Fruit fly (Drosophila melanogaster) whole organism, embryonic: ENCODE results near the gene Rab39.
A peak's percentile ranks its signal among the peaks of the same experiment; 100 is the strongest.

Experiments
- Atf3 ChIP-seq: fragments of 200-800 bp; sonication (Bioruptor generic); optimal IDR thresholded peaks from 3 replicates; lab custom pipeline; 2016; ENCODE audit warnings: missing biosample characterization, missing genetic modification characterization
- Awh ChIP-seq: fragments of 200-800 bp; sonication (Bioruptor generic); IDR thresholded peaks from 2 replicates; pipeline ENCODE4, ENCODE4 v1.3.6; 2022; ENCODE audit warnings: missing biosample characterization, missing genetic modification characterization
- CG10565 ChIP-seq: fragments of 200-800 bp; sonication (Bioruptor generic); optimal IDR thresholded peaks from 3 replicates; lab custom pipeline; 2016; ENCODE audit warnings: missing biosample characterization, mild to moderate bottlenecking, missing genetic modification characterization
- CG12744 ChIP-seq: fragments of 200-800 bp; sonication (Bioruptor generic); optimal IDR thresholded peaks from 2 replicates; lab custom pipeline; 2016; ENCODE audit warnings: missing biosample characterization, missing genetic modification characterization
- CG13287 ChIP-seq: fragments of 200-800 bp; sonication (Bioruptor generic); IDR thresholded peaks from 2 replicates; pipeline ENCODE4 v1.3.6; 2022; ENCODE audit warnings: missing biosample characterization, missing genetic modification characterization; ENCODE audit not compliant: partially characterized antibody
- CG13894 ChIP-seq: fragments of 200-800 bp; sonication (Bioruptor generic); optimal IDR thresholded peaks from 3 replicates; lab custom pipeline; 2018; ENCODE audit warnings: missing biosample characterization, mild to moderate bottlenecking, missing genetic modification characterization, moderate library complexity
- CG15514 ChIP-seq: fragments of 200-800 bp; sonication (Bioruptor generic); optimal IDR thresholded peaks from 3 replicates; lab custom pipeline; 2017; ENCODE audit warnings: missing biosample characterization, missing genetic modification characterization, mild to moderate bottlenecking, moderate library complexity, missing genetic modification reagents
- CG1602 ChIP-seq: fragments of 200-800 bp; sonication (Bioruptor generic); optimal IDR thresholded peaks from 3 replicates; lab custom pipeline; 2016; ENCODE audit warnings: missing biosample characterization, missing genetic modification characterization
- CG16779 ChIP-seq: fragments of 200-800 bp; sonication (Bioruptor generic); IDR thresholded peaks from 2 replicates; pipeline ENCODE4 v1.3.6; 2022; ENCODE audit warnings: missing biosample characterization, missing genetic modification characterization
- CG17802 ChIP-seq: fragments of 200-800 bp; sonication (Bioruptor generic); optimal IDR thresholded peaks from 2 replicates; lab custom pipeline; 2018; ENCODE audit warnings: missing biosample characterization, mild to moderate bottlenecking, missing genetic modification characterization, moderate library complexity
- CG1792 ChIP-seq: fragments of 200-800 bp; sonication (Bioruptor generic); optimal IDR thresholded peaks from 2 replicates; lab custom pipeline; 2016; ENCODE audit warnings: missing biosample characterization, missing genetic modification characterization
- CG18476 ChIP-seq: fragments of 200-800 bp; sonication (Bioruptor generic); optimal IDR thresholded peaks from 2 replicates; lab custom pipeline; 2016; ENCODE audit warnings: missing biosample characterization, mild to moderate bottlenecking, missing genetic modification characterization
- CG2120 ChIP-seq: fragments of 200-800 bp; sonication (Bioruptor generic); optimal IDR thresholded peaks from 3 replicates; lab custom pipeline; 2016; ENCODE audit warnings: missing biosample characterization, missing genetic modification characterization
- CG3163 ChIP-seq: fragments of 200-800 bp; sonication (Bioruptor generic); optimal IDR thresholded peaks from 3 replicates; lab custom pipeline; 2016; ENCODE audit warnings: missing biosample characterization, missing genetic modification characterization
- CG4854 ChIP-seq: fragments of 200-800 bp; sonication (Bioruptor generic); optimal IDR thresholded peaks from 2 replicates; lab custom pipeline; 2016; ENCODE audit warnings: missing biosample characterization, missing genetic modification characterization, inconsistent platforms
- CG6654 ChIP-seq: fragments of 200-800 bp; sonication (Bioruptor generic); optimal IDR thresholded peaks from 2 replicates; lab custom pipeline; 2017; ENCODE audit warnings: missing biosample characterization, mild to moderate bottlenecking, missing genetic modification characterization
- CG7928 ChIP-seq: fragments of 200-800 bp; sonication (Bioruptor generic); optimal IDR thresholded peaks from 2 replicates; lab custom pipeline; 2017; ENCODE audit warnings: missing biosample characterization, mild to moderate bottlenecking, missing genetic modification characterization
- CG8359 ChIP-seq: fragments of 200-800 bp; sonication (Bioruptor generic); optimal IDR thresholded peaks from 2 replicates; lab custom pipeline; 2017; ENCODE audit warnings: missing biosample characterization, mild to moderate bottlenecking, missing genetic modification characterization, borderline replicate concordance
- CG8478 ChIP-seq: fragments of >200 bp; optimal IDR thresholded peaks from 2 replicates; lab custom pipeline; 2018
- CG9727 ChIP-seq: fragments of 200-800 bp; sonication (Bioruptor generic); optimal IDR thresholded peaks from 3 replicates; lab custom pipeline; 2017; ENCODE audit warnings: missing biosample characterization, mild to moderate bottlenecking, missing genetic modification characterization
- D19A ChIP-seq: fragments of 200-800 bp; optimal IDR thresholded peaks from 3 replicates; lab custom pipeline; 2019; ENCODE audit warnings: missing biosample characterization, mild to moderate bottlenecking, missing genetic modification characterization, moderate library complexity
- HLH4C ChIP-seq: fragments of 200-800 bp; sonication (Bioruptor generic); IDR thresholded peaks from 3 replicates; pipeline ENCODE4 v1.3.6; 2022; ENCODE audit warnings: missing biosample characterization, missing genetic modification characterization; ENCODE audit not compliant: partially characterized antibody
- Kr ChIP-seq: fragments of 200-800 bp; sonication (Bioruptor generic); optimal IDR thresholded peaks from 2 replicates; lab custom pipeline; 2017; ENCODE audit warnings: missing biosample characterization, mild to moderate bottlenecking, missing genetic modification characterization
- NK7.1 ChIP-seq: fragments of 200-800 bp; sonication (Bioruptor generic); optimal IDR thresholded peaks from 3 replicates; lab custom pipeline; 2016; ENCODE audit warnings: missing biosample characterization, missing genetic modification characterization
- Nf-YA ChIP-seq: fragments of 200-800 bp; sonication (Bioruptor generic); IDR thresholded peaks from 2 replicates; pipeline ENCODE4 v1.3.6; 2022; ENCODE audit warnings: missing biosample characterization, missing genetic modification characterization
- Taf1 ChIP-seq: fragments of 200-800 bp; sonication (Bioruptor generic); IDR thresholded peaks from 2 replicates; pipeline ENCODE4 v1.3.6; 2022; ENCODE audit warnings: missing biosample characterization, missing genetic modification characterization
- Xbp1 ChIP-seq: fragments of 200-800 bp; sonication (Bioruptor generic); optimal IDR thresholded peaks from 3 replicates; lab custom pipeline; 2016; ENCODE audit warnings: missing biosample characterization, mild to moderate bottlenecking, missing genetic modification characterization
- aop ChIP-seq: fragments of 200-800 bp; sonication (Bioruptor generic); IDR thresholded peaks from 2 replicates; pipeline ENCODE4 v1.3.6; 2022; ENCODE audit warnings: missing biosample characterization, missing genetic modification characterization
- ato ChIP-seq: fragments of 200-800 bp; sonication (Bioruptor generic); IDR thresholded peaks from 2 replicates; pipeline ENCODE4 v1.3.6; 2022; ENCODE audit warnings: missing biosample characterization, missing genetic modification characterization; ENCODE audit not compliant: partially characterized antibody
- bsh ChIP-seq, 2 experiments: fragments of 200-800 bp; sonication (Bioruptor generic); optimal IDR thresholded peaks; 2 replicates each; lab custom pipeline; 2017 to 2018; ENCODE audit warnings: mild to moderate bottlenecking in 2 of 2, missing biosample characterization in 2 of 2, missing genetic modification characterization in 2 of 2, moderate library complexity in 1 of 2
- chm ChIP-seq: fragments of 200-800 bp; sonication (Bioruptor generic); IDR thresholded peaks from 2 replicates; pipeline ENCODE4 v1.3.6; 2022; ENCODE audit warnings: missing biosample characterization, missing genetic modification characterization
- crc ChIP-seq: fragments of 200-800 bp; sonication (Bioruptor generic); optimal IDR thresholded peaks from 2 replicates; lab custom pipeline; 2016; ENCODE audit warnings: missing biosample characterization, missing genetic modification characterization
- gfzf ChIP-seq: fragments of 200-800 bp; sonication (Bioruptor generic); optimal IDR thresholded peaks from 2 replicates; lab custom pipeline; 2016; ENCODE audit warnings: missing biosample characterization, mild to moderate bottlenecking, missing genetic modification characterization, moderate library complexity
- jigr1 ChIP-seq: fragments of 200-800 bp; sonication (Bioruptor generic); IDR thresholded peaks from 3 replicates; pipeline ENCODE4 v1.3.6; 2022; ENCODE audit warnings: missing biosample characterization, missing genetic modification characterization
- kni ChIP-seq: fragments of 200-800 bp; sonication (Bioruptor generic); optimal IDR thresholded peaks from 3 replicates; lab custom pipeline; 2017; ENCODE audit warnings: mild to moderate bottlenecking, missing biosample characterization, missing genetic modification reagents, missing genetic modification characterization
- pan ChIP-seq, 4 experiments: fragments of >200 bp in 3 of 4; fragments of 200-800 bp in 1 of 4; sonication (Bioruptor generic) in 1 of 4; optimal IDR thresholded peaks in 3 of 4; IDR thresholded peaks in 1 of 4; 2 replicates each; pipeline versions ENCODE4 v1.3.6 to Lab custom; 2017 to 2022; ENCODE audit warnings: missing biosample characterization in 2 of 4, missing genetic modification characterization in 2 of 4, mixed read lengths in 1 of 4
- peb ChIP-seq: fragments of 200-800 bp; sonication (Bioruptor generic); IDR thresholded peaks from 2 replicates; pipeline ENCODE4 v1.3.6; 2022; ENCODE audit warnings: missing biosample characterization, missing genetic modification characterization
- pita ChIP-seq: fragments of 200-800 bp; sonication (Bioruptor generic); optimal IDR thresholded peaks from 2 replicates; lab custom pipeline; 2017; ENCODE audit warnings: missing biosample characterization, mild to moderate bottlenecking, missing genetic modification characterization
- prd ChIP-seq, 3 experiments: fragments of >200 bp in 2 of 3; fragments of 200-800 bp in 1 of 3; sonication (Bioruptor generic) in 1 of 3; optimal IDR thresholded peaks in 2 of 3; IDR thresholded peaks in 1 of 3; 2 replicates in 2 of 3; 3 replicates in 1 of 3; pipeline versions ENCODE4 v1.3.6 to Lab custom; 2017 to 2022; ENCODE audit warnings: missing biosample characterization in 1 of 3, missing genetic modification characterization in 1 of 3
- pum ChIP-seq: fragments of 200-800 bp; sonication (Bioruptor generic); optimal IDR thresholded peaks from 2 replicates; lab custom pipeline; 2016; ENCODE audit warnings: missing biosample characterization, missing genetic modification characterization
- pzg ChIP-seq: fragments of 200-800 bp; sonication (Bioruptor generic); optimal IDR thresholded peaks from 3 replicates; lab custom pipeline; 2018; ENCODE audit warnings: missing biosample characterization, mild to moderate bottlenecking, missing genetic modification characterization, moderate library complexity
- sd ChIP-seq: fragments of 200-800 bp; sonication (Bioruptor generic); optimal IDR thresholded peaks from 3 replicates; lab custom pipeline; 2018; ENCODE audit warnings: missing biosample characterization, mild to moderate bottlenecking, missing genetic modification characterization, moderate library complexity
- sisA ChIP-seq: fragments of 200-800 bp; sonication (Bioruptor generic); IDR thresholded peaks from 2 replicates; pipeline ENCODE4 v1.3.6; 2022; ENCODE audit warnings: missing biosample characterization, missing genetic modification characterization
- slp2 ChIP-seq: fragments of 200-800 bp; sonication (Bioruptor generic); optimal IDR thresholded peaks from 2 replicates; lab custom pipeline; 2016; ENCODE audit warnings: missing biosample characterization, missing genetic modification characterization
- so ChIP-seq: fragments of 200-800 bp; sonication (Bioruptor generic); IDR thresholded peaks from 3 replicates; pipeline ENCODE4 v1.3.6; 2022; ENCODE audit warnings: missing biosample characterization, missing genetic modification characterization
- tap ChIP-seq: fragments of 200-800 bp; optimal IDR thresholded peaks from 3 replicates; lab custom pipeline; 2019; ENCODE audit warnings: missing biosample characterization, mild to moderate bottlenecking, missing genetic modification characterization, moderate library complexity
- tll ChIP-seq, 2 experiments: fragments of 200-800 bp in 1 of 2; fragments of >200 bp in 1 of 2; sonication (Bioruptor generic) in 1 of 2; optimal IDR thresholded peaks; 2 replicates each; lab custom pipeline; 2017 to 2019; ENCODE audit warnings: missing biosample characterization in 2 of 2, missing genetic modification characterization in 2 of 2, mild to moderate bottlenecking in 1 of 2, moderate library complexity in 1 of 2
- twi ChIP-seq: fragments of 200-800 bp; optimal IDR thresholded peaks from 2 replicates; lab custom pipeline; 2019; ENCODE audit warnings: missing biosample characterization, mild to moderate bottlenecking, missing genetic modification characterization, moderate library complexity

Gene Rab39

DNA sequence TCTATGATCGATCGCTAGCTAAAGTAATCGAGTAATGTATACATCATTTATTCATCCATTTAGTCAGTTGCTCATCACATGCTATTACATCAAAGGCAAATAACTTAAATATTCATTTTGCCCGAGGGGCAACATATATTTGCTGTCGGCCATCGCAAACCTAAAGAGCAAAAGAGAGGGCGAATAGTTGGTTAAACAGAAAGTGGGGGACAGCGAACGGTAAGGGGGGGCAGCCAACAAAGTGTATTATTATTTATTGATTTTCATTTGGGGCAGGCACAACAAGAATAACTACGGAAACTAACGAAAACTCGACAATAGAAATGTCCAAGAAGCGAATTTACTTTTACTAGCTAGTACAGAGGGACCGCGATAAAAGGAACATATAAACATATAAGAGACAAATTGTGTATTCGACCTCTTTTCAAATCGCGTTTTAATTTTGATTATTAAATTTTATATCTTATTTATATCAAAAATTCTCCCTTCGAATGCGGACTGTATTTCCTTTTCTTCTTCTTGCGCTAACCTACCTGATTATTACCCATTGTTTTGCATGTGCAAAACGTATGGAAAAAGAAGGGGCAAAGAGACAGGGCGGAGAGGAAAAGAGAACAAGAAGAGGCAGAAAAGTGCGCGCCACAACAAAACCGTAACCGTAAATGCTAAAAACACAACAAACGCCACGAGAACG lies 43.4 kb upstream of the Rab39 start (continued):
- TF ChIP-seq CG8359 (no peak), sd (no peak), Kr (no peak), aop (GFP tag; lab: Robert Waterston, UW) (no peak), CG6654 (GFP tag; lab: Kevin White, UChicago) (no peak), CG7928 (GFP tag; lab: Kevin White, UChicago) (no peak), CG13287 (GFP tag; lab: Robert Waterston, UW) (no peak; the same call in 1 of the 2 replicates), CG1602 (GFP tag; lab: Kevin White, UChicago) (no peak), tll (GFP tag; optimal IDR thresholded peaks at IDR 0.05; lab: Kevin White, UChicago) (no peak), bsh (GFP tag; optimal IDR thresholded peaks at IDR 0.05; lab: Kevin White, UChicago) (no peak), CG4854 (GFP tag; lab: Kevin White, UChicago) (no peak), so (peak; percentile 19; the same call in 1 of the 3 replicates), slp2 (no peak), pita (no peak), CG3163 (GFP tag; lab: Kevin White, UChicago) (no peak), CG9727 (GFP tag; lab: Kevin White, UChicago) (no peak), pan (optimal IDR thresholded peaks at IDR 0.05; lab: Kevin White, UChicago) (no peak), pan (GFP tag; optimal IDR thresholded peaks at IDR 0.05 in 1 of 2, IDR thresholded peaks at IDR 0.05 in 1 of 2) (peak in 1 of 2 experiments; percentile 45), kni (GFP tag; lab: Kevin White, UChicago) (no peak), ato (no peak), Taf1 (GFP tag; lab: Robert Waterston, UW) (peak; percentile 66), prd (optimal IDR thresholded peaks at IDR 0.05; lab: Kevin White, UChicago) (no peak), prd (GFP tag; IDR thresholded peaks at IDR 0.05; lab: Robert Waterston, UW) (peak; percentile 54), peb (no peak), jigr1 (GFP tag; lab: Robert Waterston, UW) (no peak), CG10565 (GFP tag; lab: Kevin White, UChicago) (no peak), CG8478 (no peak), Awh (GFP tag; lab: Robert Waterston, UW) (peak; percentile 36; the same call in 1 of the 2 replicates), twi (tag; lab: Kevin White, UChicago) (no peak), crc (GFP tag; lab: Kevin White, UChicago) (no peak), Nf-YA (GFP tag; lab: Robert Waterston, UW) (no peak), pum (no peak), CG12744 (no peak), NK7.1 (GFP tag; lab: Kevin White, UChicago) (no peak), CG16779 (GFP tag; lab: Robert Waterston, UW) (0 out of 2 replicates have a peak, but pooled peaks have one; percentile 5), sisA (GFP tag; lab: Robert Waterston, UW) (peak; percentile 43), CG15514 (GFP tag; lab: Kevin White, UChicago) (peak; percentile 33), Xbp1 (GFP tag; lab: Kevin White, UChicago) (no peak), CG17802 (tag; lab: Kevin White, UChicago) (no peak), gfzf (no peak), pzg (GFP tag; lab: Kevin White, UChicago) (no peak), CG1792 (GFP tag; lab: Kevin White, UChicago) (no peak), D19A (no peak), CG2120 (GFP tag; lab: Kevin White, UChicago) (no peak), HLH4C (GFP tag; lab: Robert Waterston, UW) (no peak), tap (tag; lab: Kevin White, UChicago) (no peak), CG13894 (tag; lab: Kevin White, UChicago) (no peak), chm (GFP tag; lab: Robert Waterston, UW) (no peak), CG18476 (no peak), Atf3 (GFP tag; lab: Kevin White, UChicago) (no peak)
